Fruit fly (Drosophila melanogaster) whole organism, adult: ENCODE data around the gene Ubqn.

Experiments used
- CG7045 ChIP-seq: fragments of 200-800 bp; sonication (Bioruptor generic); optimal IDR thresholded peaks from 2 replicates; lab custom pipeline; 2017; ENCODE audit warnings: missing biosample characterization, mild to moderate bottlenecking, missing genetic modification characterization
- CG7101 ChIP-seq: fragments of 200-800 bp; sonication (Bioruptor generic); optimal IDR thresholded peaks from 2 replicates; lab custom pipeline; 2018; ENCODE audit warnings: missing biosample characterization, mild to moderate bottlenecking, missing genetic modification characterization, moderate library complexity
- Crg-1 ChIP-seq: fragments of 200-800 bp; sonication (Bioruptor generic); optimal IDR thresholded peaks from 2 replicates; lab custom pipeline; 2016; ENCODE audit warnings: missing biosample characterization, missing genetic modification characterization
- Hr96 ChIP-seq: fragments of 200-800 bp; sonication (Bioruptor generic); optimal IDR thresholded peaks from 2 replicates; lab custom pipeline; 2016; ENCODE audit warnings: missing biosample characterization, missing genetic modification characterization
- bab1 ChIP-seq: fragments of 200-800 bp; sonication (Bioruptor generic); optimal IDR thresholded peaks from 3 replicates; lab custom pipeline; 2019; ENCODE audit warnings: missing biosample characterization, mild to moderate bottlenecking, missing genetic modification characterization, moderate library complexity
- cic ChIP-seq: fragments of 200-800 bp; sonication (Bioruptor generic); optimal IDR thresholded peaks from 2 replicates; lab custom pipeline; 2017; ENCODE audit warnings: missing biosample characterization, mild to moderate bottlenecking, missing genetic modification characterization, moderate library complexity
- cnc ChIP-seq, 2 experiments: fragments of >200 bp; optimal IDR thresholded peaks; 2 replicates each; lab custom pipeline; 2017
- kay ChIP-seq: fragments of 200-800 bp; sonication (Bioruptor generic); peaks from one replicate; lab custom pipeline; 2016; ENCODE audit warnings: missing biosample characterization, missing genetic modification characterization, borderline replicate concordance
- pad ChIP-seq: fragments of 200-800 bp; sonication (Bioruptor generic); optimal IDR thresholded peaks from 3 replicates; lab custom pipeline; 2017; ENCODE audit warnings: missing biosample characterization, missing genetic modification characterization, mild to moderate bottlenecking, moderate library complexity, missing genetic modification reagents
- tj ChIP-seq: fragments of 200-800 bp; sonication (Bioruptor generic); optimal IDR thresholded peaks from 3 replicates; lab custom pipeline; 2017; ENCODE audit warnings: missing biosample characterization, mild to moderate bottlenecking, missing genetic modification characterization, moderate library complexity

dm6 chrX:19666991-19667409 is 16.6 kb upstream of the Ubqn start, which contains the start of gene Zw:
- TF ChIP-seq tj: peak; percentile 71
- peak; percentile 79 for TF ChIP-seq Hr96
- peak; percentile 61 for TF ChIP-seq kay (GFP tag; lab: Kevin White, UChicago)
- TF ChIP-seq pad (GFP tag; lab: Kevin White, UChicago): peak; percentile 51
- TF ChIP-seq Crg-1 (GFP tag; lab: Kevin White, UChicago): no peak
- TF ChIP-seq cnc (optimal IDR thresholded peaks at IDR 0.05; lab: Kevin White, UChicago): no peak
- peak; percentile 84 for TF ChIP-seq cic (GFP tag; lab: Kevin White, UChicago)
- TF ChIP-seq CG7045: peak; percentile 24
- peak; percentile 68 for TF ChIP-seq bab1
- TF ChIP-seq CG7101 (tag; lab: Kevin White, UChicago): peak; percentile 63
